Worm (Caenorhabditis elegans): ENCODE measurements around the gene C24H10.3.

ce11 chrX:5020996-5021395, 39.9 kb upstream of the C24H10.3 start, which contains the start of gene ZC449.2:
- TF ChIP-seq snpc-4 (tag; optimal IDR thresholded peaks at IDR 0.05) (no peak), elt-1 (tag; optimal IDR thresholded peaks at IDR 0.05) (no peak), ZK546.5 (tag; optimal IDR thresholded peaks at IDR 0.05) (no peak), lin-15B (tag; optimal IDR thresholded peaks at IDR 0.05) (no peak), nhr-76 (tag; optimal IDR thresholded peaks at IDR 0.05) (no peak), tbx-2 (tag; optimal IDR thresholded peaks at IDR 0.05) (no peak), pqm-1 (tag; optimal IDR thresholded peaks at IDR 0.05) (peak; percentile 38), hmg-11 (tag; optimal IDR thresholded peaks at IDR 0.05) (no peak)
